Worm (Caenorhabditis elegans): Measurements from ENCODE around the gene cni-1.

Gene cni-1

DNA sequence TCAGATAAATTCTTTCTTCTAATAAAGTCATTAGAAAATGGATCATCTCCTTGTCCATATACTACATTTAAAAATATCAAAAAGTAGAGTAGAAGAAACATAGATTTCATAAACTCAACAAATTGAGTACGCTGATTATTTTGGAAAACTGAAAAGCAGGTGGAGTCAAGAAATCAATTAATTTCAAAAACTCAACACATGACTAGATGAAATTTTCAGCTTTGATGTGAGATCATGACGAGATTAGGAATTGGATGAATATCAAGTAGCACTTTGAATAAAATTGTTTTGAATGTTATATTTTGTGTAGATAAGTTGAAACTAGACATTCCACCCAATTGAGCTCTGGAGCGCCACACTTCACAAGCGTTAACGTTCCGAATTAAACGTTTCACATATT lies 15.4 kb downstream of the cni-1 start, which contains the start of gene F57B1.1:
Gene F57B1.1 (minus strand): TSS at position 101 of the 400 bp plus-strand sequence.
- no peak for TF ChIP-seq lin-15B (tag; optimal IDR thresholded peaks at IDR 0.05)
- no peak for TF ChIP-seq unc-62 (GFP tag; optimal IDR thresholded peaks at IDR 0.05)
- TF ChIP-seq ztf-4 (tag; optimal IDR thresholded peaks at IDR 0.05): no peak
- no peak for TF ChIP-seq egl-5 (tag; optimal IDR thresholded peaks at IDR 0.05)
- no peak for TF ChIP-seq ceh-9 (tag; optimal IDR thresholded peaks at IDR 0.05)
- no peak for TF ChIP-seq ceh-28 (tag; optimal IDR thresholded peaks at IDR 0.05)

DNA sequence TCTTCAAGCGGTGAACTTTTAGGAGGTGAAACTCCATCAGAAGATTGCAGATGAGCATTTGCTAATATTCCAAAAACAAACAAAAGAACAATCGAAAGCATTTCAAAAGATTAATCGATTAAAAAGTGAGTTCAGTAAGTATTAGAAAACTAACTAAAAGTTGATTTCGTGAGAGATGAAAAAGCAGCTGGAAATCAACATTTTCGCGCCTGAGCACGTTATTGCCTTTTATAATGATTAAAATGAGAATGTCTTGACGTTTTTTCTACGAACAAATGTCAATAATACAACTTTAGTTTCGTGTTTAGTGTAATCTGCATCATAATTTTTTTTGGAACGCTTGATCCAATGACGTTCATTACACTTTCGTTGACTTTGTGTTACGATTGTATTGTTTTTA lies 17.7 kb downstream of the cni-1 start, which contains the start of gene F57B1.9:
Gene F57B1.9 (minus strand): TSS at position 101 of the 400 bp plus-strand sequence.
- TF ChIP-seq snpc-4 (tag; optimal IDR thresholded peaks at IDR 0.05): no peak
- TF ChIP-seq egl-27 (tag; optimal IDR thresholded peaks at IDR 0.05): no peak
- no peak for TF ChIP-seq lsy-12 (tag; optimal IDR thresholded peaks at IDR 0.05)
- TF ChIP-seq fkh-2 (tag; optimal IDR thresholded peaks at IDR 0.05): no peak
- no peak for TF ChIP-seq ceh-28 (tag; optimal IDR thresholded peaks at IDR 0.05)
- TF ChIP-seq nhr-43 (tag; optimal IDR thresholded peaks at IDR 0.05; ENCODE audit: poor library complexity, severe bottlenecking): no peak
- no peak for TF ChIP-seq nhr-67 (tag; optimal IDR thresholded peaks at IDR 0.05)
- TF ChIP-seq fkh-10 (GFP tag; optimal IDR thresholded peaks at IDR 0.05): no peak
- TF ChIP-seq mml-1 (tag; optimal IDR thresholded peaks at IDR 0.05): no peak
- no peak for TF ChIP-seq jun-1 (tag; optimal IDR thresholded peaks at IDR 0.05)
- TF ChIP-seq nhr-12 (tag; optimal IDR thresholded peaks at IDR 0.05): no peak
- no peak for TF ChIP-seq nhr-76 (tag; optimal IDR thresholded peaks at IDR 0.05)
- no peak for TF ChIP-seq pha-4 (tag; optimal IDR thresholded peaks at IDR 0.05)
- no peak for TF ChIP-seq aly-2 (tag; optimal IDR thresholded peaks at IDR 0.05)
- no peak for TF ChIP-seq ztf-11 (tag; optimal IDR thresholded peaks at IDR 0.05)
- no peak for TF ChIP-seq fos-1 (tag; optimal IDR thresholded peaks at IDR 0.05)
- TF ChIP-seq ceh-82 (tag; optimal IDR thresholded peaks at IDR 0.05): no peak
- TF ChIP-seq nfya-1 (tag; optimal IDR thresholded peaks at IDR 0.05; ENCODE audit: insufficient read depth): no peak

- TF ChIP-seq nhr-43 (tag; optimal IDR thresholded peaks at IDR 0.05; ENCODE audit: poor library complexity, severe bottlenecking) (peak; percentile 12), nhr-25 (tag; optimal IDR thresholded peaks at IDR 0.05) (peak; percentile 77), aly-2 (tag; optimal IDR thresholded peaks at IDR 0.05) (no peak), elt-2 (tag; optimal IDR thresholded peaks at IDR 0.05) (no peak), nhr-23 (tag; optimal IDR thresholded peaks at IDR 0.05) (peak; percentile 38), nhr-76 (tag; optimal IDR thresholded peaks at IDR 0.05) (peak; percentile 50)
Measured at ce11 chrV:13200609-13201008, 20.5 kb downstream of the cni-1 start.

DNA sequence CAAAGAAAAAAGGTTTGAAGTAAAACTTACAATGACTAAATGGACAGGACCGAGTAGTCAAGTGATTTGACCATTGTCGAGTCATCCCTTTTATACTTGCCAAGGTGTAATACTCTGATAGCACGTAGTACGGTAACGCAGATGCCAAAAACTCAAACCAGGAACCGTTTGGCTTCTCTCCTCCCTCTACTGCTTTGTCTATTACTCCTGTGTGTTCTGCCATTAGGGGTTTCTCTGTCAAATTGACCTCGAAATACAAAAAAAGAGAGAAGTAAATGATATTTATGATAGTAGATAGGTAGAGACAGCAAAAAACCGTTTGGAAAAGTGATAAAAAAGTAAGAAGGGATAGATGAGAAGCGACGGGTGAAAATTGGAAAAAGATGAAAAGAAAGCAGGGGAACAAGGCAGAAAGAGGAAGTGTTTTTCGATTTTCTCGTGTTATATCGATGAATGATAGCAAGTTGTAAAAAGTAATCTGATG lies 22.0 kb downstream of the cni-1 start, which contains the start of the genes col-159 and col-160:
Gene col-159 (minus strand): TSS at position 51 of the 484 bp plus-strand sequence.
Gene col-160 (minus strand): TSS at position 63 of the 484 bp plus-strand sequence.
- TF ChIP-seq hmg-11 (tag; optimal IDR thresholded peaks at IDR 0.05) (no peak), ceh-28 (tag; optimal IDR thresholded peaks at IDR 0.05) (peak; percentile 37), egl-27 (tag; optimal IDR thresholded peaks at IDR 0.05) (peak; percentile 61), nhr-43 (tag; optimal IDR thresholded peaks at IDR 0.05; ENCODE audit: poor library complexity, severe bottlenecking) (peak; percentile 39), nhr-23 (tag; optimal IDR thresholded peaks at IDR 0.05) (peak; percentile 79), ztf-4 (tag; optimal IDR thresholded peaks at IDR 0.05) (no peak), nhr-237 (tag; optimal IDR thresholded peaks at IDR 0.05) (no peak), nhr-67 (tag; optimal IDR thresholded peaks at IDR 0.05) (no peak), elt-2 (tag; optimal IDR thresholded peaks at IDR 0.05) (no peak), nhr-25 (tag; optimal IDR thresholded peaks at IDR 0.05) (peak; percentile 21)

- TF ChIP-seq ceh-16 (tag; optimal IDR thresholded peaks at IDR 0.05) (no peak), fkh-10 (GFP tag; optimal IDR thresholded peaks at IDR 0.05) (peak; percentile 10), elt-2 (tag; optimal IDR thresholded peaks at IDR 0.05) (no peak), pha-4 (tag; optimal IDR thresholded peaks at IDR 0.05) (no peak), unc-39 (tag; optimal IDR thresholded peaks at IDR 0.05) (no peak), skn-1 (tag; optimal IDR thresholded peaks at IDR 0.05) (no peak), lin-39 (tag; optimal IDR thresholded peaks at IDR 0.05) (peak; percentile 32), nfya-1 (tag; optimal IDR thresholded peaks at IDR 0.05; ENCODE audit: insufficient read depth) (peak; percentile 8)
Measured at ce11 chrV:13206514-13206913, 26.4 kb downstream of the cni-1 start.
